Worm (Caenorhabditis elegans) whole organism, L3 larva: ENCODE data around the gene ZC513.14.
A peak's percentile ranks its signal among the peaks of the same experiment; 100 is the strongest.

Experiments
- R02D3.7 ChIP-seq: fragments of 150-350 bp; optimal IDR thresholded peaks from 2 replicates; lab custom pipeline; 2014; ENCODE audit warnings: missing biosample characterization, missing genetic modification characterization
- ZK546.5 ChIP-seq: sonication (generic microtip); optimal IDR thresholded peaks from 2 replicates; lab custom pipeline; 2017; ENCODE audit warnings: missing biosample characterization, missing genetic modification characterization
- aly-2 ChIP-seq: fragments of 150-350 bp; optimal IDR thresholded peaks from 2 replicates; lab custom pipeline; 2014; ENCODE audit warnings: missing biosample characterization, missing genetic modification characterization
- ama-1 ChIP-seq: fragments of 150-350 bp; optimal IDR thresholded peaks from 2 replicates; lab custom pipeline; 2018
- ceh-16 ChIP-seq: sonication (generic microtip); optimal IDR thresholded peaks from 2 replicates; lab custom pipeline; 2017; ENCODE audit warnings: missing biosample characterization, missing genetic modification characterization
- ceh-28 ChIP-seq: fragments of 150-350 bp; optimal IDR thresholded peaks from 2 replicates; lab custom pipeline; 2014; ENCODE audit warnings: missing biosample characterization, missing genetic modification reagents, missing genetic modification characterization
- ceh-82 ChIP-seq: fragments of 150-350 bp; optimal IDR thresholded peaks from 2 replicates; lab custom pipeline; 2014; ENCODE audit warnings: missing biosample characterization, missing genetic modification characterization
- ceh-9 ChIP-seq: sonication (generic microtip); optimal IDR thresholded peaks from 2 replicates; lab custom pipeline; 2018; ENCODE audit warnings: missing biosample characterization, missing genetic modification characterization
- daf-12 ChIP-seq: fragments of 150-350 bp; optimal IDR thresholded peaks from 2 replicates; lab custom pipeline; 2014; ENCODE audit warnings: missing biosample characterization, missing genetic modification reagents, missing genetic modification characterization
- egl-27 ChIP-seq: sonication (generic microtip); optimal IDR thresholded peaks from 4 replicates; lab custom pipeline; 2017; ENCODE audit warnings: missing biosample characterization, missing genetic modification reagents, missing genetic modification characterization
- egl-5 ChIP-seq: fragments of 150-350 bp; optimal IDR thresholded peaks from 2 replicates; lab custom pipeline; 2017; ENCODE audit warnings: missing biosample characterization, missing genetic modification reagents, missing genetic modification characterization, inconsistent platforms
- elt-2 ChIP-seq: sonication (generic microtip); optimal IDR thresholded peaks from 2 replicates; lab custom pipeline; 2016; ENCODE audit warnings: missing genetic modification reagents, mild to moderate bottlenecking, missing genetic modification characterization, missing compliant biosample characterization
- elt-3 ChIP-seq, 3 experiments: fragments of 150-350 bp in 1 of 3; sonication (generic microtip) in 2 of 3; optimal IDR thresholded peaks; 2 replicates in 2 of 3; 4 replicates in 1 of 3; lab custom pipeline; 2014 to 2017; ENCODE audit warnings: missing biosample characterization in 3 of 3, missing genetic modification characterization in 3 of 3
- eor-1 ChIP-seq, 2 experiments: fragments of 150-350 bp; optimal IDR thresholded peaks; 2 replicates each; lab custom pipeline; 2014 to 2018; ENCODE audit warnings: missing biosample characterization in 2 of 2, missing genetic modification characterization in 2 of 2
- fkh-2 ChIP-seq: fragments of 150-350 bp; optimal IDR thresholded peaks from 2 replicates; lab custom pipeline; 2014; ENCODE audit warnings: missing biosample characterization, missing genetic modification reagents, missing genetic modification characterization
- fos-1 ChIP-seq: fragments of 150-350 bp; optimal IDR thresholded peaks from 2 replicates; lab custom pipeline; 2014; ENCODE audit warnings: missing biosample characterization, missing genetic modification characterization
- hmg-11 ChIP-seq: sonication (generic microtip); optimal IDR thresholded peaks from 2 replicates; lab custom pipeline; 2016; ENCODE audit warnings: missing genetic modification characterization, missing compliant biosample characterization
- jun-1 ChIP-seq: fragments of 150-350 bp; optimal IDR thresholded peaks from 2 replicates; lab custom pipeline; 2014; ENCODE audit warnings: missing biosample characterization, missing genetic modification reagents, missing genetic modification characterization
- lin-15B ChIP-seq: fragments of 150-350 bp; optimal IDR thresholded peaks from 2 replicates; lab custom pipeline; 2014; ENCODE audit warnings: missing biosample characterization, missing genetic modification characterization
- lin-39 ChIP-seq: fragments of 150-350 bp; optimal IDR thresholded peaks from 2 replicates; lab custom pipeline; 2018; ENCODE audit warnings: missing biosample characterization, missing genetic modification reagents, missing genetic modification characterization
- lsy-12 ChIP-seq: sonication (generic microtip); optimal IDR thresholded peaks from 2 replicates; lab custom pipeline; 2016; ENCODE audit warnings: mild to moderate bottlenecking, missing genetic modification characterization, missing compliant biosample characterization
- mml-1 ChIP-seq: fragments of 150-350 bp; sonication (generic microtip); optimal IDR thresholded peaks from 3 replicates; lab custom pipeline; 2014; ENCODE audit warnings: missing biosample characterization, missing genetic modification characterization
- nfya-1 ChIP-seq: sonication (generic microtip); optimal IDR thresholded peaks from 2 replicates; lab custom pipeline; 2017; ENCODE audit warnings: missing genetic modification characterization, mild to moderate bottlenecking, missing compliant biosample characterization, antibody characterized with exemption, moderate library complexity; ENCODE audit not compliant: insufficient read depth
- nhr-11 ChIP-seq: fragments of 150-350 bp; optimal IDR thresholded peaks from 2 replicates; lab custom pipeline; 2014; ENCODE audit warnings: missing biosample characterization, missing genetic modification characterization
- nhr-12 ChIP-seq: fragments of 150-350 bp; optimal IDR thresholded peaks from 2 replicates; lab custom pipeline; 2014; ENCODE audit warnings: missing biosample characterization, missing genetic modification characterization
- nhr-23 ChIP-seq: fragments of 150-350 bp; optimal IDR thresholded peaks from 2 replicates; lab custom pipeline; 2014; ENCODE audit warnings: missing biosample characterization, missing genetic modification reagents, missing genetic modification characterization
- nhr-237 ChIP-seq: fragments of 150-350 bp; optimal IDR thresholded peaks from 2 replicates; lab custom pipeline; 2014; ENCODE audit warnings: missing biosample characterization, missing genetic modification characterization
- nhr-25 ChIP-seq: sonication (generic microtip); optimal IDR thresholded peaks from 2 replicates; lab custom pipeline; 2017; ENCODE audit warnings: missing biosample characterization, missing genetic modification characterization
- nhr-28 ChIP-seq: fragments of 150-350 bp; optimal IDR thresholded peaks from 2 replicates; lab custom pipeline; 2014; ENCODE audit warnings: missing biosample characterization, missing genetic modification characterization
- nhr-43 ChIP-seq: sonication (generic microtip); optimal IDR thresholded peaks from 2 replicates; lab custom pipeline; 2016; ENCODE audit warnings: mild to moderate bottlenecking, missing genetic modification characterization, missing compliant biosample characterization; ENCODE audit not compliant: poor library complexity, severe bottlenecking
- nhr-76 ChIP-seq: fragments of 150-350 bp; sonication (generic microtip); optimal IDR thresholded peaks from 5 replicates; lab custom pipeline; 2014; ENCODE audit warnings: missing biosample characterization, missing genetic modification characterization
- nhr-77 ChIP-seq: fragments of 150-350 bp; optimal IDR thresholded peaks from 2 replicates; lab custom pipeline; 2014; ENCODE audit warnings: missing biosample characterization, missing genetic modification characterization
- pha-4 ChIP-seq: fragments of 150-350 bp; optimal IDR thresholded peaks from 2 replicates; lab custom pipeline; 2014; ENCODE audit warnings: missing biosample characterization, missing genetic modification reagents, missing genetic modification characterization
- pqm-1 ChIP-seq: fragments of 150-350 bp; optimal IDR thresholded peaks from 2 replicates; lab custom pipeline; 2017; ENCODE audit warnings: missing biosample characterization, missing genetic modification characterization, inconsistent platforms
- sea-2 ChIP-seq: fragments of 150-350 bp; sonication (generic microtip); optimal IDR thresholded peaks from 4 replicates; lab custom pipeline; 2014; ENCODE audit warnings: missing biosample characterization, missing genetic modification reagents, missing genetic modification characterization
- snpc-4 ChIP-seq: fragments of 150-350 bp; optimal IDR thresholded peaks from 2 replicates; lab custom pipeline; 2014; ENCODE audit warnings: missing biosample characterization, missing genetic modification characterization
- tbx-2 ChIP-seq: sonication (generic microtip); optimal IDR thresholded peaks from 2 replicates; lab custom pipeline; 2016; ENCODE audit warnings: mild to moderate bottlenecking, missing genetic modification characterization, missing compliant biosample characterization
- ztf-11 ChIP-seq: fragments of 150-350 bp; optimal IDR thresholded peaks from 2 replicates; lab custom pipeline; 2014; ENCODE audit warnings: missing biosample characterization, missing genetic modification characterization
- ztf-4 ChIP-seq: fragments of 150-350 bp; optimal IDR thresholded peaks from 2 replicates; lab custom pipeline; 2014; ENCODE audit warnings: missing biosample characterization, missing genetic modification characterization

Gene ZC513.14

DNA sequence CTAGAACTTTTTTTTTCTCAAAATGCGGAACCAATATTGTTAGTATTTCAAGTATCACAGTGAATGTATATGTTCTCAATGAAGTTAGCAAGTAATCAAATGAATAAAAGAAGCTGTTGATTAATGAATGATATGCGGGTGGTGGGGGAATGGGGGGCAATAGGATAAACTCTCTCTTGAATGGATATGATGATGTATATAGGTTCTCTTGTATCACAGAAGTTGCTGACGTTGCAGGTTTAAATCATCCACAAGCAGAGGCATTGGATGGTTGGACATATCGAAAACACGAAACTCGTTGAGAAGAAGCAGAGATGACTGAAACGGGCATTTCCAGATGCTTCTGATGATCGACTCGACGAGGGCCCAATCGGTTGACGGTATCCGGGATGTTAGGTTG lies 3.8 kb upstream of the ZC513.14 start:
- TF ChIP-seq nhr-25 (tag; lab: Kevin White, UChicago) (peak; percentile 40), aly-2 (no peak), fkh-2 (tag; lab: Kevin White, UChicago) (no peak), ama-1 (lab: Kevin White, UChicago) (peak; percentile 86)

DNA sequence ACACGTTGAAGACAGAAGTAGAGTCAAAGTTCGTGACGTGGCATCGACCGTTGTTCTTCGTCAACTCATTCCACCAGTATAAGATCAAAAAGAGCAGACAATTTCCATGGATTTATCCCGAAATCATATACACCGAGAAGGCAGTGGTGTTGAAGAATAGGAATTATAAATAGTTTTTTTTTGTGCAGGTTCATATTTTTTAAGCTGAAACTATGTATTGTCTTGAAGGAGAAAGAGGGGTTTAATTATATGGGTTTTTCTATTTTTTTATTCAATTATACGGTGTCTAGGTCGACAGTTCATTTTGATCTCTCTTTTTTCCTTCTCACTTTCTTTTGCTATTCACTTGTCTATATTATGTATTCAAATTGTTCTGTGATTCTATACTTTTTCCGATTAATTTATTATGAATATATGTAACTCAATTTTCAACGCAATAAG lies 3.3 kb upstream of the ZC513.14 start:
- TF ChIP-seq aly-2 (no peak), lsy-12 (tag; lab: Kevin White, UChicago) (peak; percentile 37), nhr-23 (tag; lab: Kevin White, UChicago) (peak; percentile 90), fos-1 (tag; lab: Kevin White, UChicago) (peak; percentile 72), nhr-28 (peak; percentile 24), nhr-43 (tag; lab: Kevin White, UChicago) (peak; percentile 85), ceh-16 (tag; lab: Kevin White, UChicago) (peak; percentile 23), elt-3 (tag; optimal IDR thresholded peaks at IDR 0.05; lab: Kevin White, UChicago) (peak in 1 of 3 experiments; percentile 4), nhr-237 (no peak), tbx-2 (tag; lab: Kevin White, UChicago) (peak; percentile 83), lin-39 (no peak), egl-5 (no peak), ZK546.5 (tag; lab: Kevin White, UChicago) (no peak)

DNA sequence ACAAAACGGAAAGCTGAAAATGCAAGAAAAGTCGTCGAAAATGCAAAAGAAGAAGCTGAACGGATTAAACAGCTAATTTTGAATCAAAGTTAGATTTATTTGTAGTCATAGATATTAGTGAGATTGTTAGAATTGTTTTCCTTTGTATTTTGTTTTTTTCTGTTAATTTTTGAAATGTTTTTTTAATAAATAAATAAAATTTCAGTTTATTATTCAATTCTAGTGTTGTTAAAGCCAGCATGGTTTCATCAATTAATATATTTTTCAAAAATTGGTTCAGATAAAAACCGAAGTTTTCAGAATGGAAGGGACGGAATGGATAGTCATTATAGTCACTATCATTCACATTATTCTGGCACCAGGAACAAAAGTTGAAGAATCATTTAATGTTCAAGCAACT lies 1.0 kb downstream of the ZC513.14 start, which contains the start of gene algn-12:
Gene algn-12, plus strand, starts transcription at position 301 of the 400 bp plus-strand sequence.
- no peak for TF ChIP-seq hmg-11 (tag; lab: Kevin White, UChicago)
- no peak for TF ChIP-seq nhr-11
- TF ChIP-seq mml-1 (tag; lab: Kevin White, UChicago): no peak
- no peak for TF ChIP-seq nhr-23 (tag; lab: Kevin White, UChicago)
- no peak for TF ChIP-seq nhr-12 (tag; lab: Kevin White, UChicago)
- no peak for TF ChIP-seq ztf-11 (tag; lab: Kevin White, UChicago)
- TF ChIP-seq nhr-76 (tag; lab: Kevin White, UChicago): no peak
- no peak for TF ChIP-seq nhr-25 (tag; lab: Kevin White, UChicago)
- TF ChIP-seq nhr-237: no peak
- TF ChIP-seq daf-12 (tag; lab: Kevin White, UChicago): no peak
- TF ChIP-seq nhr-77: no peak
- TF ChIP-seq ceh-9: no peak
- no peak for TF ChIP-seq egl-27 (tag; lab: Kevin White, UChicago)
- no peak for TF ChIP-seq fos-1 (tag; lab: Kevin White, UChicago)
- TF ChIP-seq fkh-2 (tag; lab: Kevin White, UChicago): no peak
- TF ChIP-seq snpc-4 (tag; lab: Kevin White, UChicago): no peak
- TF ChIP-seq ceh-82: no peak
- no peak for TF ChIP-seq sea-2 (GFP tag; lab: Kevin White, UChicago)
- TF ChIP-seq ztf-4 (tag; lab: Kevin White, UChicago): no peak
- TF ChIP-seq ceh-16 (tag; lab: Kevin White, UChicago): no peak
- TF ChIP-seq, all 47 proteins: peak for 0

DNA sequence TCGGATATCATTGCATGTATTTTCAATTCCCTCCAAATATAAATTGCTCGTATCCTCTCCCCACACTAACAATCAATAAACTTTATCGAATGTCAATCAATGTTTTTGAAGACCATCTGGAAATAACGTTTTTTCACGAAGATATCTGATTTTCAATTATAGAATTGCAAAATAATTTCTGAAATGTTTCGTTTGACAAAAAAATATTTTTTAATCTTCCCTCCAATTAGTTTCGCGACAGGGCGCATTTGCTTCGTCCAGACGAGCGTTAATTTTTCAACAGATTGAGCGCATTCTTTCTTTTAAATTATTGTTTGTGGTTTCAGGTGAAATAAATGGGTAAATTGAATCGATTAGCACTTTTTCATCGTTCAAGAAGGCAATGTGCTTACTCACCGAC lies 4.7 kb downstream of the ZC513.14 start, which contains the start of gene vars-1:
Gene vars-1, plus strand, starts transcription at position 291 of the 400 bp plus-strand sequence.
- TF ChIP-seq nfya-1 (tag; lab: Kevin White, UChicago) (peak; percentile 57), elt-3 (tag; optimal IDR thresholded peaks at IDR 0.05; lab: Kevin White, UChicago) (no peak), nhr-23 (tag; lab: Kevin White, UChicago) (peak; percentile 57), ceh-9 (no peak), lsy-12 (tag; lab: Kevin White, UChicago) (no peak), elt-2 (peak; percentile 13), pha-4 (no peak), R02D3.7 (peak; percentile 28), ceh-28 (tag; lab: Kevin White, UChicago) (no peak), nhr-25 (tag; lab: Kevin White, UChicago) (no peak), pqm-1 (tag; lab: Kevin White, UChicago) (no peak), lin-15B (tag; lab: Kevin White, UChicago) (peak; percentile 67), jun-1 (tag; lab: Kevin White, UChicago) (no peak), eor-1 (tag; optimal IDR thresholded peaks at IDR 0.05; lab: Kevin White, UChicago) (no peak)
